Worm (Caenorhabditis elegans) whole organism, L3 larva: Measurements from ENCODE around the gene str-14.

Source experiments
- mml-1 ChIP-seq: fragments of 150-350 bp; sonication (generic microtip); optimal IDR thresholded peaks from 3 replicates; lab custom pipeline; 2014; ENCODE audit warnings: missing biosample characterization, missing genetic modification characterization
- nhr-11 ChIP-seq: fragments of 150-350 bp; optimal IDR thresholded peaks from 2 replicates; lab custom pipeline; 2014; ENCODE audit warnings: missing biosample characterization, missing genetic modification characterization

- TF ChIP-seq mml-1 (tag; lab: Kevin White, UChicago), result no peak
- no peak for TF ChIP-seq nhr-11 (tag; lab: Kevin White, UChicago)
These were observed 48.2 kb upstream of the str-14 start, which contains the start of gene F36D3.14 for ce11 chrV:16503164-16503563.
